Fruit fly (Drosophila melanogaster): ENCODE measurements around the gene Nepl8.

Gene Nepl8

dm6 chr2L:16535673-16536144 lies 47.8 kb downstream of the Nepl8 start (continued):
- TF ChIP-seq BEAF-32 (GFP tag; optimal IDR thresholded peaks at IDR 0.05) (no peak), esg (GFP tag; conservative IDR thresholded peaks at IDR 0.05) (peak; percentile 87), chm (GFP tag; IDR thresholded peaks at IDR 0.05) (peak; percentile 96), CG10147 (GFP tag; optimal IDR thresholded peaks at IDR 0.05) (peak; percentile 87), tap (tag; optimal IDR thresholded peaks at IDR 0.05) (peak; percentile 92), CG32767 (GFP tag; IDR thresholded peaks at IDR 0.05) (peak; percentile 93), CG10209 (GFP tag; optimal IDR thresholded peaks at IDR 0.05) (peak; percentile 94), bbx (GFP tag; IDR thresholded peaks at IDR 0.05; ENCODE audit: partially characterized antibody) (no peak; the same call in 1 of the 2 replicates), cas (GFP tag; IDR thresholded peaks at IDR 0.05) (peak; percentile 78; the same call in 1 of the 2 replicates), Gug (GFP tag; IDR thresholded peaks at IDR 0.05) (peak; percentile 83), CG6654 (GFP tag; optimal IDR thresholded peaks at IDR 0.05) (peak; percentile 64), Usf (GFP tag; optimal IDR thresholded peaks at IDR 0.05) (peak; percentile 75), Hsf (GFP tag; optimal IDR thresholded peaks at IDR 0.05) (peak; percentile 93), Ptx1 (GFP tag; IDR thresholded peaks at IDR 0.05) (peak; percentile 94), CG11093 (GFP tag; IDR thresholded peaks at IDR 0.05) (peak; percentile 91), sqz (GFP tag; optimal IDR thresholded peaks at IDR 0.05) (peak; percentile 73), CG17328 (GFP tag; IDR thresholded peaks at IDR 0.05) (peak; percentile 97), Nf-YA (GFP tag; IDR thresholded peaks at IDR 0.05) (peak; percentile 74), tgo (GFP tag; IDR thresholded peaks at IDR 0.05) (peak; percentile 91), CG11398 (GFP tag; optimal IDR thresholded peaks at IDR 0.05) (peak; percentile 85), bcd (GFP tag; optimal IDR thresholded peaks at IDR 0.05) (peak; percentile 89), gcm (GFP tag; optimal IDR thresholded peaks at IDR 0.05) (peak; percentile 94), corto (GFP tag; optimal IDR thresholded peaks at IDR 0.05) (peak; percentile 69), HLHmδ (GFP tag; optimal IDR thresholded peaks at IDR 0.05) (peak; percentile 91), pzg (GFP tag; optimal IDR thresholded peaks at IDR 0.05) (peak; percentile 3), CG34224 (GFP tag; IDR thresholded peaks at IDR 0.05; ENCODE audit: partially characterized antibody) (no peak), CG11695 (GFP tag; IDR thresholded peaks at IDR 0.05) (peak; percentile 95), sens-2 (GFP tag; IDR thresholded peaks at IDR 0.05) (peak; percentile 86), NK7.1 (GFP tag; optimal IDR thresholded peaks at IDR 0.05) (peak; percentile 60), Optix (GFP tag; IDR thresholded peaks at IDR 0.05) (peak; percentile 66; the same call in 2 of the 3 replicates), CG1233 (GFP tag; optimal IDR thresholded peaks at IDR 0.05) (peak; percentile 89), CG10462 (GFP tag; optimal IDR thresholded peaks at IDR 0.05) (peak; percentile 87), CG4328 (GFP tag; optimal IDR thresholded peaks at IDR 0.05) (peak; percentile 73), CHES-1-like (GFP tag; optimal IDR thresholded peaks at IDR 0.05) (peak; percentile 93), CG14667 (GFP tag; IDR thresholded peaks at IDR 0.05) (peak; percentile 90), vnd (GFP tag; IDR thresholded peaks at IDR 0.05; ENCODE audit: partially characterized antibody) (no peak), unc-4 (GFP tag; IDR thresholded peaks at IDR 0.05; ENCODE audit: partially characterized antibody) (no peak), CG6175 (GFP tag; IDR thresholded peaks at IDR 0.05) (peak; percentile 91), peb (GFP tag; IDR thresholded peaks at IDR 0.05) (peak; percentile 91), nom (GFP tag; optimal IDR thresholded peaks at IDR 0.05) (peak; percentile 71), grau (tag; optimal IDR thresholded peaks at IDR 0.05) (peak; percentile 92), CG7786 (GFP tag; optimal IDR thresholded peaks at IDR 0.05) (peak; percentile 92), nerfin-1 (tag; optimal IDR thresholded peaks at IDR 0.05) (peak; percentile 88), BtbVII (GFP tag; optimal IDR thresholded peaks at IDR 0.05) (peak; percentile 79), Tbp (GFP tag; optimal IDR thresholded peaks at IDR 0.05) (no peak), kay (GFP tag; optimal IDR thresholded peaks at IDR 0.05) (peak; percentile 72), fd64A (GFP tag; optimal IDR thresholded peaks at IDR 0.05) (peak; percentile 82), CG17385 (GFP tag; optimal IDR thresholded peaks at IDR 0.05) (peak; percentile 88), toy (GFP tag; IDR thresholded peaks at IDR 0.05) (peak; percentile 78), klu (GFP tag; IDR thresholded peaks at IDR 0.05) (peak; percentile 86), CG16863 (GFP tag; optimal IDR thresholded peaks at IDR 0.05) (peak; percentile 88)

Measured in whole organism, embryonic.